Worm (Caenorhabditis elegans) whole organism, L2 larva: ENCODE measurements around the gene mex-6.
A peak's percentile ranks its signal among the peaks of the same experiment; 100 is the strongest.

Source experiments
- R02D3.7 ChIP-seq: fragments of 150-350 bp; optimal IDR thresholded peaks from 2 replicates; lab custom pipeline; 2014; ENCODE audit warnings: missing biosample characterization, missing genetic modification characterization
- ZK546.5 ChIP-seq: sonication (generic microtip); optimal IDR thresholded peaks from 2 replicates; lab custom pipeline; 2017; ENCODE audit warnings: missing biosample characterization, missing genetic modification characterization
- ama-1 ChIP-seq: fragments of 150-350 bp; optimal IDR thresholded peaks from 2 replicates; lab custom pipeline; 2018; ENCODE audit warnings: inconsistent platforms
- blmp-1 ChIP-seq: sonication (generic microtip); optimal IDR thresholded peaks from 2 replicates; lab custom pipeline; 2017; ENCODE audit warnings: missing genetic modification characterization, mild to moderate bottlenecking, missing compliant biosample characterization, antibody characterized with exemption, moderate library complexity; ENCODE audit not compliant: insufficient read depth
- ceh-16 ChIP-seq: fragments of 150-350 bp; optimal IDR thresholded peaks from 2 replicates; lab custom pipeline; 2014; ENCODE audit warnings: missing biosample characterization, missing genetic modification characterization
- ceh-82 ChIP-seq: fragments of 150-350 bp; optimal IDR thresholded peaks from 2 replicates; lab custom pipeline; 2014; ENCODE audit warnings: missing biosample characterization, missing genetic modification characterization
- crh-2 ChIP-seq: sonication (generic microtip); optimal IDR thresholded peaks from 2 replicates; lab custom pipeline; 2017; ENCODE audit warnings: missing biosample characterization, missing genetic modification characterization
- lin-11 ChIP-seq: fragments of 150-350 bp; sonication (generic microtip); optimal IDR thresholded peaks from 2 replicates; lab custom pipeline; 2014; ENCODE audit warnings: missing biosample characterization, missing genetic modification characterization, inconsistent platforms, mixed read lengths
- mab-5 ChIP-seq: fragments of 150-350 bp; optimal IDR thresholded peaks from 2 replicates; lab custom pipeline; 2014; ENCODE audit warnings: missing biosample characterization, missing genetic modification characterization
- mdl-1 ChIP-seq, 2 experiments: fragments of 150-350 bp in 1 of 2; sonication (generic microtip) in 1 of 2; optimal IDR thresholded peaks; 2 replicates each; lab custom pipeline; 2017; ENCODE audit warnings: missing biosample characterization in 2 of 2, missing genetic modification characterization in 2 of 2
- nhr-129 ChIP-seq: fragments of 150-350 bp; optimal IDR thresholded peaks from 2 replicates; lab custom pipeline; 2014; ENCODE audit warnings: missing biosample characterization, missing genetic modification characterization
- nhr-21 ChIP-seq: fragments of 150-350 bp; optimal IDR thresholded peaks from 2 replicates; lab custom pipeline; 2014; ENCODE audit warnings: missing biosample characterization, missing genetic modification characterization
- nhr-25 ChIP-seq: fragments of 150-350 bp; sonication (generic microtip); optimal IDR thresholded peaks from 3 replicates; lab custom pipeline; 2014; ENCODE audit warnings: missing biosample characterization, missing genetic modification characterization
- peb-1 ChIP-seq: fragments of 150-350 bp; optimal IDR thresholded peaks from 2 replicates; lab custom pipeline; 2014; ENCODE audit warnings: missing biosample characterization, missing genetic modification characterization
- sem-4 ChIP-seq: fragments of 150-350 bp; optimal IDR thresholded peaks from 2 replicates; lab custom pipeline; 2014; ENCODE audit warnings: missing biosample characterization, missing genetic modification reagents, missing genetic modification characterization
- sma-9 ChIP-seq, 2 experiments: fragments of 150-350 bp in 1 of 2; sonication (generic microtip) in 1 of 2; optimal IDR thresholded peaks; 2 replicates each; lab custom pipeline; 2014 to 2016; ENCODE audit warnings: missing genetic modification characterization in 2 of 2, mild to moderate bottlenecking in 1 of 2, missing biosample characterization in 1 of 2, missing compliant biosample characterization in 1 of 2, missing genetic modification reagents in 1 of 2, moderate library complexity in 1 of 2
- snpc-4 ChIP-seq: fragments of 150-350 bp; optimal IDR thresholded peaks from 2 replicates; lab custom pipeline; 2014; ENCODE audit warnings: missing biosample characterization, missing genetic modification characterization
- zag-1 ChIP-seq: fragments of 150-350 bp; optimal IDR thresholded peaks from 2 replicates; lab custom pipeline; 2014; ENCODE audit warnings: missing biosample characterization, missing genetic modification characterization
- ztf-1 ChIP-seq: fragments of 200-800 bp; sonication (Bioruptor generic); conservative IDR thresholded peaks from 2 replicates; pipeline ENCODE4 v1.3.6; 2022; ENCODE audit warnings: missing genetic modification characterization, missing compliant biosample characterization
- ztf-11 ChIP-seq: sonication (generic microtip); optimal IDR thresholded peaks from 2 replicates; lab custom pipeline; 2017; ENCODE audit warnings: missing biosample characterization, missing genetic modification characterization

Gene mex-6

ce11 chrII:9573412-9573811 is 49.4 kb downstream of the mex-6 start:
- TF ChIP-seq sem-4 (tag; lab: Kevin White, UChicago), result no peak
- TF ChIP-seq nhr-25 (tag; lab: Kevin White, UChicago), result peak; percentile 4
- peak; percentile 17 for TF ChIP-seq nhr-129 (tag; lab: Kevin White, UChicago)
- no peak for TF ChIP-seq mab-5 (tag; lab: Kevin White, UChicago)
- TF ChIP-seq ceh-82 (tag; lab: Kevin White, UChicago), result no peak
- TF ChIP-seq blmp-1 (tag; lab: Kevin White, UChicago), result no peak
- TF ChIP-seq ama-1 (lab: Kevin White, UChicago), result no peak
- TF ChIP-seq nhr-21 (tag; lab: Kevin White, UChicago), result peak; percentile 31

- TF ChIP-seq R02D3.7 (tag; lab: Kevin White, UChicago) (no peak), nhr-129 (tag; lab: Kevin White, UChicago) (peak; percentile 8), peb-1 (tag; lab: Kevin White, UChicago) (no peak), ztf-11 (no peak)
Observed at ce11 chrII:9574406-9574805, 50.4 kb downstream of the mex-6 start.

- TF ChIP-seq snpc-4 (tag; lab: Kevin White, UChicago), result no peak
- no peak for TF ChIP-seq mdl-1 (tag; optimal IDR thresholded peaks at IDR 0.05; lab: Kevin White, UChicago)
- TF ChIP-seq lin-11 (tag; lab: Kevin White, UChicago), result no peak
- no peak for TF ChIP-seq nhr-25 (tag; lab: Kevin White, UChicago)
- no peak for TF ChIP-seq ZK546.5 (tag; lab: Kevin White, UChicago)
- no peak for TF ChIP-seq sem-4 (tag; lab: Kevin White, UChicago)
- no peak for TF ChIP-seq ceh-16 (tag; lab: Kevin White, UChicago)
- TF ChIP-seq crh-2 (tag; lab: Kevin White, UChicago), result no peak
- no peak for TF ChIP-seq sma-9 (GFP tag; optimal IDR thresholded peaks at IDR 0.05; lab: Kevin White, UChicago)
- TF ChIP-seq sma-9 (tag; optimal IDR thresholded peaks at IDR 0.05; lab: Kevin White, UChicago), result no peak
- no peak for TF ChIP-seq ceh-82 (tag; lab: Kevin White, UChicago)
- no peak for TF ChIP-seq ztf-1 (GFP tag; lab: Robert Waterston, UW)
- TF ChIP-seq zag-1 (tag; lab: Kevin White, UChicago), result no peak
Observed at ce11 chrII:9575670-9576069, 51.7 kb downstream of the mex-6 start, which contains the start of gene exc-7. exc-7 (plus strand) TSS chrII:9575970.
